Worm (Caenorhabditis elegans) whole organism, L1 larva: ENCODE data around the gene his-40.

Experiments used
- C04F5.9 ChIP-seq: sonication (generic microtip); optimal IDR thresholded peaks from 2 replicates; lab custom pipeline; 2016; ENCODE audit warnings: missing genetic modification characterization, missing compliant biosample characterization
- C16A3.4 ChIP-seq: fragments of 150-350 bp; optimal IDR thresholded peaks from 2 replicates; lab custom pipeline; 2014; ENCODE audit warnings: missing biosample characterization, missing genetic modification characterization
- C34B4.2 ChIP-seq: sonication (generic microtip); optimal IDR thresholded peaks from 2 replicates; lab custom pipeline; 2017; ENCODE audit warnings: mild to moderate bottlenecking, missing genetic modification characterization, missing compliant biosample characterization
- Y116A8C.19 ChIP-seq: sonication (generic microtip); optimal IDR thresholded peaks from 2 replicates; lab custom pipeline; 2016; ENCODE audit warnings: missing compliant biosample characterization, missing genetic modification characterization, borderline replicate concordance
- aha-1 ChIP-seq: fragments of 150-350 bp; optimal IDR thresholded peaks from 2 replicates; lab custom pipeline; 2014; ENCODE audit warnings: missing biosample characterization, missing genetic modification characterization
- alr-1 ChIP-seq: fragments of 200-800 bp; sonication (Bioruptor generic); optimal IDR thresholded peaks from 2 replicates; lab custom pipeline; 2018; ENCODE audit warnings: borderline replicate concordance, mild to moderate bottlenecking, missing genetic modification characterization, missing compliant biosample characterization
- aly-2 ChIP-seq: fragments of 150-350 bp; optimal IDR thresholded peaks from 2 replicates; lab custom pipeline; 2014; ENCODE audit warnings: missing biosample characterization, missing genetic modification characterization
- ceh-8 ChIP-seq: fragments of 200-800 bp; sonication (Bioruptor generic); optimal IDR thresholded peaks from 2 replicates; lab custom pipeline; 2018; ENCODE audit warnings: mild to moderate bottlenecking, missing genetic modification characterization, moderate library complexity, missing compliant biosample characterization
- ceh-82 ChIP-seq, 3 experiments: fragments of 150-350 bp in 1 of 3; sonication (generic microtip) in 2 of 3; optimal IDR thresholded peaks; 2 replicates each; lab custom pipeline; 2014 to 2017; ENCODE audit warnings: missing biosample characterization in 3 of 3, missing genetic modification characterization in 3 of 3
- ceh-90 ChIP-seq: sonication (generic microtip); optimal IDR thresholded peaks from 2 replicates; lab custom pipeline; 2016; ENCODE audit warnings: missing genetic modification characterization, missing compliant biosample characterization
- dpl-1 ChIP-seq, 3 experiments: fragments of 150-350 bp in 2 of 3; sonication (generic microtip) in 1 of 3; optimal IDR thresholded peaks; 2 replicates each; lab custom pipeline; 2014 to 2017; ENCODE audit warnings: missing biosample characterization in 3 of 3, missing genetic modification characterization in 3 of 3, missing genetic modification reagents in 3 of 3
- dsc-1 ChIP-seq: sonication (generic microtip); optimal IDR thresholded peaks from 2 replicates; lab custom pipeline; 2016; ENCODE audit warnings: mild to moderate bottlenecking, missing genetic modification characterization, missing compliant biosample characterization
- egl-27 ChIP-seq, 2 experiments: fragments of 150-350 bp in 1 of 2; sonication (generic microtip); optimal IDR thresholded peaks; 3 replicates each; lab custom pipeline; 2017 to 2018; ENCODE audit warnings: missing biosample characterization in 2 of 2, missing genetic modification characterization in 2 of 2, missing genetic modification reagents in 2 of 2
- elt-3 ChIP-seq, 6 experiments: fragments of 150-350 bp in 1 of 6; sonication (generic microtip); optimal IDR thresholded peaks; 2 replicates each; lab custom pipeline; 2017 to 2018; ENCODE audit warnings: missing biosample characterization in 6 of 6, missing genetic modification characterization in 6 of 6, inconsistent platforms in 1 of 6
- ets-5 ChIP-seq: fragments of 200-800 bp; sonication (Bioruptor generic); IDR thresholded peaks from 2 replicates; pipeline ENCODE4 v1.3.6; 2022; ENCODE audit warnings: missing genetic modification characterization, missing compliant biosample characterization
- fkh-10 ChIP-seq: sonication (generic microtip); optimal IDR thresholded peaks from 2 replicates; lab custom pipeline; 2017; ENCODE audit warnings: missing biosample characterization, missing genetic modification reagents, missing genetic modification characterization
- fkh-8 ChIP-seq: sonication (generic microtip); optimal IDR thresholded peaks from 2 replicates; lab custom pipeline; 2016; ENCODE audit warnings: mild to moderate bottlenecking, missing genetic modification characterization, missing compliant biosample characterization
- grh-1 ChIP-seq: fragments of 200-800 bp; sonication (Bioruptor generic); IDR thresholded peaks from 2 replicates; pipeline ENCODE4 v1.3.6; 2022; ENCODE audit warnings: missing genetic modification reagents, missing genetic modification characterization, missing compliant biosample characterization
- hlh-4 ChIP-seq: sonication (generic microtip); optimal IDR thresholded peaks from 2 replicates; lab custom pipeline; 2016; ENCODE audit warnings: mild to moderate bottlenecking, missing genetic modification characterization, missing compliant biosample characterization
- hpl-2 ChIP-seq: fragments of 150-350 bp; optimal IDR thresholded peaks from 2 replicates; lab custom pipeline; 2014; ENCODE audit warnings: missing biosample characterization, missing genetic modification reagents, missing genetic modification characterization
- lin-14 ChIP-seq: fragments of 200-800 bp; sonication (Bioruptor generic); optimal IDR thresholded peaks from 2 replicates; lab custom pipeline; 2018; ENCODE audit warnings: mild to moderate bottlenecking, missing genetic modification characterization, moderate library complexity, missing compliant biosample characterization
- lin-35 ChIP-seq, 2 experiments: fragments of 150-350 bp; optimal IDR thresholded peaks; 2 replicates each; lab custom pipeline; 2014; ENCODE audit warnings: missing biosample characterization in 2 of 2, missing genetic modification characterization in 2 of 2, missing genetic modification reagents in 2 of 2
- lir-3 ChIP-seq: sonication (generic microtip); optimal IDR thresholded peaks from 2 replicates; lab custom pipeline; 2016; ENCODE audit warnings: mild to moderate bottlenecking, missing genetic modification characterization, moderate library complexity, missing compliant biosample characterization; ENCODE audit not compliant: poor library complexity
- lsy-2 ChIP-seq, 2 experiments: fragments of 150-350 bp; optimal IDR thresholded peaks; 2 replicates each; lab custom pipeline; 2014; ENCODE audit warnings: missing biosample characterization in 2 of 2, missing genetic modification characterization in 2 of 2
- mab-9 ChIP-seq: fragments of 200-800 bp; sonication (Bioruptor generic); IDR thresholded peaks from 2 replicates; pipeline ENCODE4 v1.3.6; 2022; ENCODE audit warnings: missing genetic modification reagents, missing genetic modification characterization, missing compliant biosample characterization
- nhr-11 ChIP-seq: fragments of 150-350 bp; optimal IDR thresholded peaks from 2 replicates; lab custom pipeline; 2014; ENCODE audit warnings: missing biosample characterization, missing genetic modification characterization
- nhr-28 ChIP-seq: fragments of 150-350 bp; optimal IDR thresholded peaks from 2 replicates; lab custom pipeline; 2014; ENCODE audit warnings: missing biosample characterization, missing genetic modification characterization
- nhr-71 ChIP-seq: sonication (generic microtip); optimal IDR thresholded peaks from 2 replicates; lab custom pipeline; 2016; ENCODE audit warnings: mild to moderate bottlenecking, missing genetic modification characterization, moderate library complexity, missing compliant biosample characterization
- nhr-76 ChIP-seq: sonication (generic microtip); optimal IDR thresholded peaks from 2 replicates; lab custom pipeline; 2017; ENCODE audit warnings: missing biosample characterization, missing genetic modification characterization
- nhr-77 ChIP-seq: fragments of 150-350 bp; optimal IDR thresholded peaks from 2 replicates; lab custom pipeline; 2014; ENCODE audit warnings: missing biosample characterization, missing genetic modification characterization
- pqm-1 ChIP-seq: sonication (generic microtip); optimal IDR thresholded peaks from 3 replicates; lab custom pipeline; 2017; ENCODE audit warnings: missing biosample characterization, missing genetic modification characterization
- rnt-1 ChIP-seq: sonication (generic microtip); optimal IDR thresholded peaks from 2 replicates; lab custom pipeline; 2016; ENCODE audit warnings: mild to moderate bottlenecking, missing genetic modification characterization, moderate library complexity, missing compliant biosample characterization
- sox-4 ChIP-seq: sonication (generic microtip); optimal IDR thresholded peaks from 2 replicates; lab custom pipeline; 2016; ENCODE audit warnings: missing genetic modification characterization, missing compliant biosample characterization
- sptf-1 ChIP-seq: fragments of 150-350 bp; optimal IDR thresholded peaks from 2 replicates; lab custom pipeline; 2014; ENCODE audit warnings: missing biosample characterization, missing genetic modification characterization
- sup-37 ChIP-seq: fragments of 200-800 bp; sonication (Bioruptor generic); optimal IDR thresholded peaks from 2 replicates; lab custom pipeline; 2018; ENCODE audit warnings: mild to moderate bottlenecking, missing genetic modification characterization, missing compliant biosample characterization
- unc-86 ChIP-seq: sonication (generic microtip); optimal IDR thresholded peaks from 2 replicates; lab custom pipeline; 2016; ENCODE audit warnings: missing genetic modification characterization, missing compliant biosample characterization
- unc-98 ChIP-seq: fragments of 200-800 bp; sonication (Bioruptor generic); IDR thresholded peaks from 2 replicates; pipeline ENCODE4 v1.3.6; 2022; ENCODE audit warnings: missing genetic modification characterization, missing compliant biosample characterization
- vab-15 ChIP-seq: sonication (generic microtip); optimal IDR thresholded peaks from 2 replicates; lab custom pipeline; 2017; ENCODE audit warnings: missing genotype, mild to moderate bottlenecking, missing genetic modification characterization, missing compliant biosample characterization
- xbp-1 ChIP-seq: sonication (generic microtip); optimal IDR thresholded peaks from 2 replicates; lab custom pipeline; 2016; ENCODE audit warnings: missing genetic modification characterization, missing compliant biosample characterization
- zag-1 ChIP-seq: fragments of 150-350 bp; optimal IDR thresholded peaks from 2 replicates; lab custom pipeline; 2014; ENCODE audit warnings: missing biosample characterization, missing genetic modification characterization
- zip-4 ChIP-seq: fragments of 200-800 bp; sonication (Bioruptor generic); optimal IDR thresholded peaks from 2 replicates; lab custom pipeline; 2018; ENCODE audit warnings: mild to moderate bottlenecking, missing genetic modification characterization, moderate library complexity, missing compliant biosample characterization
- ztf-4 ChIP-seq: fragments of 150-350 bp; optimal IDR thresholded peaks from 2 replicates; lab custom pipeline; 2014; ENCODE audit warnings: missing biosample characterization, missing genetic modification characterization

his-40 gene

DNA sequence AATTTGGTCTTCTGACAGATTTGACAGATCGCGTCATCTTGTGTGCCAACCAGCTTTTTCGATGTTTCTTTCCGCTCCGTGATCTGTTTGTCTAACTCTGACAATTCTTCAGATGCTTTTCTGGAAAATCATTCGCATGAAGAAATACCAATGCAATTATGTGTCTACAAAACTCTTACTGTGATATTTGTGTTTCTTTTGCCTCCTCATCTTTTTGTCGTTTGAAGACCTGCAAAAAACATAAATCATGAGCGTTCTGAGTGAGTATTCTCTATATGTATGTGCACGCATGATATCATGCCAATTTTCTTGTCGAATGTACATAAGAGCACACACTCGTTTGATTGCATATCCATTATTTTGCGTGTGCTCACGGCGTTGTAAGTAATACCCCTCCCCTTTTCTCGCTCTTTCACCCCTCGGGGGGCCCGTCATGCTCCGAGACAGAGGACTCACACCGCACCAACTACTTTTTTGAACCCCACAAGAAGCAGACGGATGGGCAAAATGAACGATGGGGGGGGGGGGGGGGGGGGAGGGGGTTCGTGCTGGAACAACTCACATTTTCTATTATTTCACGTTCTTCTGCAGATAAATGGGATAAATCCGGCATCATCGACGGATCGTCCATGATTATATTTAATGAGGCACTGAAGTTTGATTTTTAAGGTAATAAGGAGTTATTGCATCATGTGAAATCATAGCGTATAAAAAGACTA is 30.1 kb upstream of the his-40 start, which contains the start of gene unc-10:
TSS of gene unc-10 (minus strand) at position 652 of the 719 bp plus-strand sequence.
- TF ChIP-seq aha-1 (tag; lab: Kevin White, UChicago) (no peak), grh-1 (GFP tag; lab: Robert Waterston, UW) (no peak), elt-3 (tag; optimal IDR thresholded peaks at IDR 0.05; lab: Kevin White, UChicago) (no peak), aly-2 (no peak), lir-3 (tag; lab: Kevin White, UChicago) (no peak)
- TF ChIP-seq, all 84 proteins: peak for 0

- TF ChIP-seq Y116A8C.19 (tag; lab: Kevin White, UChicago): no peak
- TF ChIP-seq alr-1 (tag; lab: Kevin White, UChicago): no peak
- TF ChIP-seq lin-14 (GFP tag; lab: Kevin White, UChicago): peak; percentile 74
- peak; percentile 27 for TF ChIP-seq ceh-8
- peak in 1 of 3 experiments; percentile 12 for TF ChIP-seq ceh-82 (tag; optimal IDR thresholded peaks at IDR 0.05; lab: Kevin White, UChicago)
- TF ChIP-seq zip-4 (GFP tag; lab: Kevin White, UChicago): no peak
These were observed 28.6 kb upstream of the his-40 start for ce11 chrX:7281347-7281746.

- TF ChIP-seq nhr-11 (no peak), lir-3 (tag; lab: Kevin White, UChicago) (no peak), nhr-77 (tag; lab: Kevin White, UChicago) (no peak), hpl-2 (GFP tag; lab: Kevin White, UChicago) (no peak), rnt-1 (tag; lab: Kevin White, UChicago) (no peak), lin-35 (GFP tag; optimal IDR thresholded peaks at IDR 0.05; lab: Kevin White, UChicago) (no peak), ceh-8 (no peak), mab-9 (GFP tag; lab: Robert Waterston, UW) (no peak), zip-4 (GFP tag; lab: Kevin White, UChicago) (no peak), fkh-10 (GFP tag; lab: Kevin White, UChicago) (no peak), pqm-1 (tag; lab: Kevin White, UChicago) (no peak)
These were observed 26.8 kb upstream of the his-40 start for ce11 chrX:7283136-7283535.

DNA sequence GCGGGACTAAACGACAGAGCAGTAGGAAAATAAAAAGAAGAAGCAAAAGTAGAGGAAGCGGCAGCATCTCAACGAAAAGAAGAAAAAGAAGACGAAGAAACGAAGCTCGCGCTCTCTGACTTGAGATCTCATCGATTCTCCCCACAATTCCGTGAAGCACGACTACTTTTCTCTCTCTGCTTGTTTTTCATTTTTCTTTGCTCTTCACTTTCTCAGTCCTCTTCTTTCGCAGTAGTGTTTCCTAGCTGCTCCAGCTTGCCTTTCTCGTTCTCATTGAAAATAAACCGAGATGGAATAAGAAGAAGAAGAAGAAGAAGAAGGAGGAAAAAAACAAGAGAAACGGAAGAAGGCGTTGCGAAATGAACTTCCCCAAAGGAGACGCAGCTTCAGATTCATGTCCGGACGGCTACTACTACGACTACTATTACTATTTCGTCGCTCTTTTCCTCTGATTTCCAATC is 25.2 kb upstream of the his-40 start:
- TF ChIP-seq hlh-4 (tag; lab: Kevin White, UChicago): no peak
- peak; percentile 16 to 63 for TF ChIP-seq lsy-2 (tag; optimal IDR thresholded peaks at IDR 0.05; lab: Kevin White, UChicago)
- no peak for TF ChIP-seq egl-27 (tag; optimal IDR thresholded peaks at IDR 0.05; lab: Kevin White, UChicago)
- TF ChIP-seq xbp-1 (tag; lab: Kevin White, UChicago): peak; percentile 29
- TF ChIP-seq alr-1 (tag; lab: Kevin White, UChicago): no peak
- TF ChIP-seq sptf-1 (tag; lab: Kevin White, UChicago): no peak
- TF ChIP-seq lir-3 (tag; lab: Kevin White, UChicago): no peak
- TF ChIP-seq dsc-1 (tag; lab: Kevin White, UChicago): peak; percentile 44
- no peak for TF ChIP-seq grh-1 (GFP tag; lab: Robert Waterston, UW)
- no peak for TF ChIP-seq unc-98 (GFP tag; lab: Robert Waterston, UW)
- peak; percentile 62 for TF ChIP-seq nhr-71
- no peak for TF ChIP-seq Y116A8C.19 (tag; lab: Kevin White, UChicago)
- TF ChIP-seq sox-4 (tag; lab: Kevin White, UChicago): no peak
- no peak for TF ChIP-seq nhr-28 (tag; lab: Kevin White, UChicago)
- no peak for TF ChIP-seq C04F5.9 (tag; lab: Kevin White, UChicago)
- TF ChIP-seq zag-1 (tag; lab: Kevin White, UChicago): peak; percentile 70
- TF ChIP-seq C16A3.4 (tag; lab: Kevin White, UChicago): peak; percentile 1
- no peak for TF ChIP-seq vab-15
- no peak for TF ChIP-seq sup-37 (GFP tag; lab: Kevin White, UChicago)
- no peak for TF ChIP-seq nhr-76
- no peak for TF ChIP-seq C34B4.2
- no peak for TF ChIP-seq aly-2
- TF ChIP-seq ztf-4 (tag; lab: Kevin White, UChicago): no peak
- TF ChIP-seq fkh-8 (tag; lab: Kevin White, UChicago): peak; percentile 70
- no peak for TF ChIP-seq aha-1 (tag; lab: Kevin White, UChicago)
- TF ChIP-seq dpl-1 (GFP tag; optimal IDR thresholded peaks at IDR 0.05; lab: Kevin White, UChicago): no peak
- no peak for TF ChIP-seq ceh-90 (tag; lab: Kevin White, UChicago)
- TF ChIP-seq lin-35 (GFP tag; optimal IDR thresholded peaks at IDR 0.05; lab: Kevin White, UChicago): peak in 1 of 2 experiments; percentile 4
- peak; percentile 76 for TF ChIP-seq unc-86 (tag; lab: Kevin White, UChicago)
- TF ChIP-seq zip-4 (GFP tag; lab: Kevin White, UChicago): no peak
- TF ChIP-seq mab-9 (GFP tag; lab: Robert Waterston, UW): no peak
- no peak for TF ChIP-seq ets-5 (GFP tag; lab: Robert Waterston, UW)
- no peak for TF ChIP-seq elt-3 (tag; optimal IDR thresholded peaks at IDR 0.05; lab: Kevin White, UChicago)
